Worm (Caenorhabditis elegans) whole organism, late embryonic: ENCODE measurements around the gene ceh-41.
A peak's percentile ranks its signal among the peaks of the same experiment; 100 is the strongest.

Experiments used
- C08G9.2 ChIP-seq: sonication (generic microtip); optimal IDR thresholded peaks from 2 replicates; lab custom pipeline; 2016; ENCODE audit warnings: mild to moderate bottlenecking, missing genetic modification characterization, moderate library complexity, missing compliant biosample characterization
- C38D4.7 ChIP-seq: fragments of 200-800 bp; sonication (Bioruptor generic); optimal IDR thresholded peaks from 2 replicates; lab custom pipeline; 2018; ENCODE audit warnings: mild to moderate bottlenecking, missing genetic modification characterization, moderate library complexity, missing compliant biosample characterization
- F13H6.1 ChIP-seq: sonication (generic microtip); optimal IDR thresholded peaks from 2 replicates; lab custom pipeline; 2016; ENCODE audit warnings: missing genetic modification characterization, missing compliant biosample characterization
- K09A11.1 ChIP-seq: sonication (generic microtip); optimal IDR thresholded peaks from 2 replicates; lab custom pipeline; 2017; ENCODE audit warnings: antibody characterized with exemption, mild to moderate bottlenecking, missing genetic modification characterization, missing compliant biosample characterization; ENCODE audit not compliant: insufficient read depth
- Y22D7AL.16 ChIP-seq: sonication (generic microtip); optimal IDR thresholded peaks from 2 replicates; lab custom pipeline; 2016; ENCODE audit warnings: missing genetic modification characterization, missing compliant biosample characterization
- ceh-19 ChIP-seq: fragments of 200-800 bp; sonication (Bioruptor generic); optimal IDR thresholded peaks from 2 replicates; lab custom pipeline; 2018; ENCODE audit warnings: mild to moderate bottlenecking, missing genetic modification characterization, missing compliant biosample characterization
- ceh-2 ChIP-seq: sonication (generic microtip); optimal IDR thresholded peaks from 2 replicates; lab custom pipeline; 2016; ENCODE audit warnings: missing genotype, missing genetic modification characterization, missing compliant biosample characterization
- ceh-22 ChIP-seq: sonication (generic microtip); optimal IDR thresholded peaks from 2 replicates; lab custom pipeline; 2017; ENCODE audit warnings: missing biosample characterization, missing genetic modification characterization
- ceh-30 ChIP-seq: fragments of 150-350 bp; optimal IDR thresholded peaks from 2 replicates; lab custom pipeline; 2014; ENCODE audit warnings: missing biosample characterization, missing genetic modification characterization
- ceh-31 ChIP-seq: sonication (generic microtip); optimal IDR thresholded peaks from 2 replicates; lab custom pipeline; 2016; ENCODE audit warnings: missing genetic modification characterization, missing compliant biosample characterization
- ceh-45 ChIP-seq: fragments of 200-800 bp; sonication (Bioruptor generic); IDR thresholded peaks from 2 replicates; pipeline ENCODE4 v1.3.6; 2022; ENCODE audit warnings: missing genetic modification reagents, missing genetic modification characterization, missing compliant biosample characterization
- ceh-6 ChIP-seq: fragments of 200-800 bp; sonication (Bioruptor generic); optimal IDR thresholded peaks from 2 replicates; lab custom pipeline; 2018; ENCODE audit warnings: mild to moderate bottlenecking, missing genetic modification characterization, missing compliant biosample characterization
- che-1 ChIP-seq: sonication (generic microtip); optimal IDR thresholded peaks from 2 replicates; lab custom pipeline; 2016; ENCODE audit warnings: mild to moderate bottlenecking, missing genetic modification characterization, missing compliant biosample characterization
- dmd-4 ChIP-seq: sonication (generic microtip); optimal IDR thresholded peaks from 2 replicates; lab custom pipeline; 2016; ENCODE audit warnings: borderline replicate concordance, missing genetic modification characterization, missing compliant biosample characterization
- dve-1 ChIP-seq: sonication (generic microtip); optimal IDR thresholded peaks from 2 replicates; lab custom pipeline; 2017; ENCODE audit warnings: antibody characterized with exemption, mild to moderate bottlenecking, missing genetic modification characterization, missing compliant biosample characterization
- elt-4 ChIP-seq: sonication (generic microtip); optimal IDR thresholded peaks from 2 replicates; lab custom pipeline; 2016; ENCODE audit warnings: missing genetic modification characterization, missing compliant biosample characterization
- ets-4 ChIP-seq: sonication (generic microtip); optimal IDR thresholded peaks from 2 replicates; lab custom pipeline; 2016; ENCODE audit warnings: missing genetic modification characterization, missing compliant biosample characterization
- eyg-1 ChIP-seq: sonication (generic microtip); optimal IDR thresholded peaks from 2 replicates; lab custom pipeline; 2016; ENCODE audit warnings: missing genotype, missing genetic modification characterization, missing compliant biosample characterization
- fax-1 ChIP-seq: sonication (generic microtip); optimal IDR thresholded peaks from 2 replicates; lab custom pipeline; 2016; ENCODE audit warnings: missing genotype, missing genetic modification characterization, missing compliant biosample characterization
- fkh-10 ChIP-seq: fragments of 150-350 bp; optimal IDR thresholded peaks from 2 replicates; lab custom pipeline; 2014; ENCODE audit warnings: missing biosample characterization, missing genetic modification reagents, missing genetic modification characterization
- fkh-6 ChIP-seq: sonication (generic microtip); optimal IDR thresholded peaks from 2 replicates; lab custom pipeline; 2016; ENCODE audit warnings: missing genetic modification characterization, missing compliant biosample characterization
- gmeb-2 ChIP-seq: sonication (generic microtip); optimal IDR thresholded peaks from 2 replicates; lab custom pipeline; 2016; ENCODE audit warnings: missing genetic modification characterization, inconsistent platforms, missing compliant biosample characterization
- hlh-13 ChIP-seq: fragments of 200-800 bp; sonication (Bioruptor generic); optimal IDR thresholded peaks from 2 replicates; lab custom pipeline; 2018; ENCODE audit warnings: mild to moderate bottlenecking, missing genetic modification characterization, missing compliant biosample characterization
- hlh-15 ChIP-seq: sonication (generic microtip); optimal IDR thresholded peaks from 2 replicates; lab custom pipeline; 2016; ENCODE audit warnings: missing genetic modification characterization, missing compliant biosample characterization
- hlh-8 ChIP-seq: sonication (generic microtip); optimal IDR thresholded peaks from 2 replicates; lab custom pipeline; 2016; ENCODE audit warnings: missing genotype, missing genetic modification characterization, missing compliant biosample characterization
- lim-6 ChIP-seq: sonication (generic microtip); optimal IDR thresholded peaks from 2 replicates; lab custom pipeline; 2016; ENCODE audit warnings: missing genetic modification characterization, missing compliant biosample characterization
- lin-11 ChIP-seq: fragments of 200-800 bp; sonication (Bioruptor generic); optimal IDR thresholded peaks from 2 replicates; lab custom pipeline; 2018; ENCODE audit warnings: mild to moderate bottlenecking, missing genetic modification characterization, missing compliant biosample characterization
- madf-2 ChIP-seq: sonication (generic microtip); optimal IDR thresholded peaks from 2 replicates; lab custom pipeline; 2017; ENCODE audit warnings: missing genetic modification characterization, missing compliant biosample characterization
- mec-3 ChIP-seq: sonication (generic microtip); optimal IDR thresholded peaks from 2 replicates; lab custom pipeline; 2016; ENCODE audit warnings: borderline replicate concordance, missing genetic modification characterization, missing compliant biosample characterization
- nfya-1 ChIP-seq: sonication (generic microtip); optimal IDR thresholded peaks from 2 replicates; lab custom pipeline; 2017; ENCODE audit warnings: missing genetic modification characterization, mild to moderate bottlenecking, missing compliant biosample characterization, antibody characterized with exemption, moderate library complexity
- nhr-11 ChIP-seq: fragments of 150-350 bp; optimal IDR thresholded peaks from 2 replicates; lab custom pipeline; 2014; ENCODE audit warnings: missing biosample characterization, missing genetic modification characterization
- nhr-232 ChIP-seq: sonication (generic microtip); optimal IDR thresholded peaks from 2 replicates; lab custom pipeline; 2016; ENCODE audit warnings: missing genetic modification characterization, missing compliant biosample characterization
- npax-4 ChIP-seq: sonication (generic microtip); optimal IDR thresholded peaks from 2 replicates; lab custom pipeline; 2016; ENCODE audit warnings: missing genetic modification characterization, missing compliant biosample characterization
- odd-2 ChIP-seq: sonication (generic microtip); optimal IDR thresholded peaks from 2 replicates; lab custom pipeline; 2017; ENCODE audit warnings: antibody characterized with exemption, mild to moderate bottlenecking, missing genetic modification characterization, missing compliant biosample characterization
- pag-3 ChIP-seq: sonication (generic microtip); optimal IDR thresholded peaks from 2 replicates; lab custom pipeline; 2016; ENCODE audit warnings: missing compliant biosample characterization, missing genetic modification characterization, borderline replicate concordance
- pat-9 ChIP-seq: fragments of 200-800 bp; sonication (Bioruptor generic); optimal IDR thresholded peaks from 2 replicates; lab custom pipeline; 2018; ENCODE audit warnings: mild to moderate bottlenecking, missing genetic modification characterization, moderate library complexity, missing compliant biosample characterization
- pha-2 ChIP-seq: sonication (generic microtip); optimal IDR thresholded peaks from 2 replicates; lab custom pipeline; 2017; ENCODE audit warnings: mild to moderate bottlenecking, missing genetic modification characterization, missing compliant biosample characterization
- pha-4 ChIP-seq: fragments of 150-350 bp; optimal IDR thresholded peaks from 2 replicates; lab custom pipeline; 2018; ENCODE audit warnings: missing biosample characterization, missing genetic modification reagents, missing genetic modification characterization
- pqm-1 ChIP-seq: sonication (generic microtip); optimal IDR thresholded peaks from 2 replicates; lab custom pipeline; 2016; ENCODE audit warnings: missing genetic modification characterization, missing compliant biosample characterization
- pros-1 ChIP-seq: fragments of 150-350 bp; optimal IDR thresholded peaks from 2 replicates; lab custom pipeline; 2014; ENCODE audit warnings: missing biosample characterization, missing genetic modification reagents, missing genetic modification characterization
- ref-2 ChIP-seq: sonication (generic microtip); optimal IDR thresholded peaks from 2 replicates; lab custom pipeline; 2016; ENCODE audit warnings: missing genetic modification characterization, missing compliant biosample characterization
- rnt-1 ChIP-seq: sonication (generic microtip); optimal IDR thresholded peaks from 2 replicates; lab custom pipeline; 2016; ENCODE audit warnings: missing genetic modification characterization, missing compliant biosample characterization
- sox-2 ChIP-seq: fragments of 200-800 bp; sonication (Bioruptor generic); IDR thresholded peaks from 2 replicates; pipeline ENCODE4 v1.3.6; 2022; ENCODE audit warnings: missing genetic modification reagents, missing genetic modification characterization, missing compliant biosample characterization
- sox-4 ChIP-seq: sonication (generic microtip); optimal IDR thresholded peaks from 2 replicates; lab custom pipeline; 2017; ENCODE audit warnings: mild to moderate bottlenecking, missing genetic modification characterization, inconsistent platforms, missing compliant biosample characterization
- syd-9 ChIP-seq: sonication (generic microtip); optimal IDR thresholded peaks from 2 replicates; lab custom pipeline; 2016; ENCODE audit warnings: mild to moderate bottlenecking, missing genetic modification characterization, moderate library complexity, missing compliant biosample characterization
- tbx-7 ChIP-seq: sonication (generic microtip); optimal IDR thresholded peaks from 2 replicates; lab custom pipeline; 2016; ENCODE audit warnings: missing genotype, missing genetic modification characterization, missing compliant biosample characterization
- ttx-3 ChIP-seq: sonication (generic microtip); optimal IDR thresholded peaks from 2 replicates; lab custom pipeline; 2016; ENCODE audit warnings: missing genetic modification reagents, missing genetic modification characterization, missing compliant biosample characterization
- unc-3 ChIP-seq, 2 experiments: fragments of 200-800 bp in 1 of 2; sonication (Bioruptor generic) in 1 of 2; sonication (generic microtip) in 1 of 2; conservative IDR thresholded peaks in 1 of 2; optimal IDR thresholded peaks in 1 of 2; 2 replicates each; pipeline versions ENCODE4 v1.3.6 to Lab custom; 2016 to 2022; ENCODE audit warnings: missing compliant biosample characterization in 2 of 2, missing genetic modification characterization in 2 of 2, missing genetic modification reagents in 1 of 2
- unc-55 ChIP-seq: sonication (generic microtip); optimal IDR thresholded peaks from 2 replicates; lab custom pipeline; 2017; ENCODE audit warnings: missing biosample characterization, missing genetic modification reagents, missing genetic modification characterization
- unc-86 ChIP-seq: sonication (generic microtip); optimal IDR thresholded peaks from 2 replicates; lab custom pipeline; 2016; ENCODE audit warnings: missing genetic modification characterization, missing compliant biosample characterization
- zip-5 ChIP-seq: sonication (generic microtip); optimal IDR thresholded peaks from 2 replicates; lab custom pipeline; 2016; ENCODE audit warnings: missing genetic modification characterization, missing compliant biosample characterization

ceh-41 gene

ce11 chrX:1856160-1856559, 7.7 kb upstream of the ceh-41 start, which contains the start of gene ceh-39 (continued):
- TF ChIP-seq tbx-7 (tag; lab: Kevin White, UChicago) = no peak
- peak; percentile 74 for TF ChIP-seq ref-2 (tag; lab: Kevin White, UChicago)
- TF ChIP-seq lin-11 (tag; lab: Kevin White, UChicago) = no peak
- TF ChIP-seq zip-5 = no peak
- peak; percentile 11 for TF ChIP-seq ceh-19
- peak; percentile 3 for TF ChIP-seq fkh-6 (tag; lab: Kevin White, UChicago)
- no peak for TF ChIP-seq lim-6 (tag; lab: Kevin White, UChicago)
- TF ChIP-seq ets-4 = no peak
- no peak for TF ChIP-seq Y22D7AL.16 (tag; lab: Kevin White, UChicago)
- peak; percentile 22 for TF ChIP-seq pqm-1 (tag; lab: Kevin White, UChicago)
- TF ChIP-seq nhr-232 (tag; lab: Kevin White, UChicago) = no peak

ce11 chrX:1853596-1853995, 5.1 kb upstream of the ceh-41 start, which contains the start of gene T26C11.9:
Gene T26C11.9, minus strand, starts transcription at chrX:1853849.
- TF ChIP-seq dmd-4 (tag; lab: Kevin White, UChicago) = no peak
- TF ChIP-seq sox-4 (tag; lab: Kevin White, UChicago) = no peak
- TF ChIP-seq lin-11 (tag; lab: Kevin White, UChicago) = no peak
- peak; percentile 15 for TF ChIP-seq rnt-1 (tag; lab: Kevin White, UChicago)
- no peak for TF ChIP-seq ceh-19
- TF ChIP-seq ceh-45 (GFP tag; lab: Robert Waterston, UW) = no peak
- no peak for TF ChIP-seq nhr-232 (tag; lab: Kevin White, UChicago)
- no peak for TF ChIP-seq nfya-1 (tag; lab: Kevin White, UChicago)
- TF ChIP-seq ceh-30 = no peak
- no peak for TF ChIP-seq ceh-6 (GFP tag; lab: Kevin White, UChicago)
- no peak for TF ChIP-seq mec-3 (tag; lab: Kevin White, UChicago)
- TF ChIP-seq C08G9.2 (tag; lab: Kevin White, UChicago) = peak; percentile 75
- TF ChIP-seq F13H6.1 (tag; lab: Kevin White, UChicago) = no peak
- no peak for TF ChIP-seq pha-4
- no peak for TF ChIP-seq pat-9
- TF ChIP-seq ceh-2 (tag; lab: Kevin White, UChicago) = peak; percentile 48
- TF ChIP-seq eyg-1 (tag; lab: Kevin White, UChicago) = no peak
- no peak for TF ChIP-seq pros-1
- no peak for TF ChIP-seq nhr-11
- TF ChIP-seq ets-4 = peak; percentile 56
- TF ChIP-seq ceh-31 (tag; lab: Kevin White, UChicago) = peak; percentile 72
- TF ChIP-seq ttx-3 = no peak
- no peak for TF ChIP-seq che-1
- TF ChIP-seq madf-2 = no peak
- no peak for TF ChIP-seq elt-4
- TF ChIP-seq pag-3 = no peak
- TF ChIP-seq hlh-8 = no peak
- TF ChIP-seq sox-2 = no peak
- no peak for TF ChIP-seq unc-3 (GFP tag; conservative IDR thresholded peaks at IDR 0.05; lab: Robert Waterston, UW)
- TF ChIP-seq unc-3 (tag; optimal IDR thresholded peaks at IDR 0.05; lab: Kevin White, UChicago) = no peak
- no peak for TF ChIP-seq dve-1 (tag; lab: Kevin White, UChicago)
- no peak for TF ChIP-seq unc-55 (GFP tag; lab: Kevin White, UChicago)
- TF ChIP-seq tbx-7 (tag; lab: Kevin White, UChicago) = peak; percentile 38
- TF ChIP-seq unc-86 (tag; lab: Kevin White, UChicago) = no peak
- no peak for TF ChIP-seq gmeb-2 (tag; lab: Kevin White, UChicago)
- TF ChIP-seq npax-4 = no peak
- TF ChIP-seq hlh-15 (tag; lab: Kevin White, UChicago) = no peak
- TF ChIP-seq pha-2 (tag; lab: Kevin White, UChicago) = no peak
- TF ChIP-seq C38D4.7 = no peak
- TF ChIP-seq syd-9 (tag; lab: Kevin White, UChicago) = no peak
- TF ChIP-seq hlh-13 = no peak
- TF ChIP-seq K09A11.1 (tag; lab: Kevin White, UChicago) = no peak
- TF ChIP-seq fax-1 = no peak
- no peak for TF ChIP-seq ceh-22 (tag; lab: Kevin White, UChicago)
- TF ChIP-seq odd-2 (tag; lab: Kevin White, UChicago) = no peak
- no peak for TF ChIP-seq fkh-10 (GFP tag; lab: Kevin White, UChicago)
